Fruit fly (Drosophila melanogaster) Kc167 (cell line): Measurements from ENCODE around the gene CG16865.

Experiments
- Myc ChIP-seq: fragments of >200 bp; optimal IDR thresholded peaks from 2 replicates; lab custom pipeline; 2017; ENCODE audit warnings: missing external identifiers
- Sin3A ChIP-seq: fragments of >200 bp; optimal IDR thresholded peaks from 2 replicates; lab custom pipeline; 2018; ENCODE audit warnings: missing external identifiers
- h ChIP-seq: fragments of >200 bp; optimal IDR thresholded peaks from 3 replicates; lab custom pipeline; 2018; ENCODE audit warnings: missing external identifiers
- insv ChIP-seq: fragments of >200 bp; optimal IDR thresholded peaks from 3 replicates; lab custom pipeline; 2018; ENCODE audit warnings: missing external identifiers
- psq ChIP-seq: fragments of >200 bp; optimal IDR thresholded peaks from 2 replicates; lab custom pipeline; 2017; ENCODE audit warnings: missing external identifiers
- ttk ChIP-seq: sonication (Bioruptor generic); optimal IDR thresholded peaks from 2 replicates; lab custom pipeline; 2017; ENCODE audit warnings: missing external identifiers

CG16865 gene

dm6 chr2L:13811323-13811722, at the start of gene CG16865, which contains the start of gene Adat1:
Gene CG16865 (plus strand): TSS chr2L:13811522.
Gene Adat1 (minus strand): TSS chr2L:13811474.
- TF ChIP-seq insv (lab: Kevin White, UChicago) (no peak), Myc (lab: Kevin White, UChicago) (no peak), psq (no peak), Sin3A (lab: Kevin White, UChicago) (no peak), ttk (lab: Kevin White, UChicago) (no peak), h (lab: Kevin White, UChicago) (no peak)

- no peak for TF ChIP-seq insv (lab: Kevin White, UChicago)
- no peak for TF ChIP-seq psq
- TF ChIP-seq ttk (lab: Kevin White, UChicago) = no peak
- no peak for TF ChIP-seq Sin3A (lab: Kevin White, UChicago)
Measured at dm6 chr2L:13763144-13763543, 48.2 kb upstream of the CG16865 start.

- no peak for TF ChIP-seq Myc (lab: Kevin White, UChicago)
- no peak for TF ChIP-seq Sin3A (lab: Kevin White, UChicago)
Measured at dm6 chr2L:13770884-13771283, 40.4 kb upstream of the CG16865 start.

- TF ChIP-seq insv (lab: Kevin White, UChicago) = no peak
- no peak for TF ChIP-seq Sin3A (lab: Kevin White, UChicago)
- TF ChIP-seq Myc (lab: Kevin White, UChicago) = no peak
Measured at dm6 chr2L:13773697-13774096, 37.6 kb upstream of the CG16865 start, which contains the start of gene CG43376. Gene CG43376 (plus strand): TSS chr2L:13773997.

dm6 chr2L:13776928-13777686, 34.2 kb upstream of the CG16865 start:
- TF ChIP-seq Sin3A (lab: Kevin White, UChicago) = no peak
- TF ChIP-seq Myc (lab: Kevin White, UChicago) = no peak
- TF ChIP-seq h (lab: Kevin White, UChicago) = no peak
- TF ChIP-seq psq = no peak
- no peak for TF ChIP-seq insv (lab: Kevin White, UChicago)
- no peak for TF ChIP-seq ttk (lab: Kevin White, UChicago)

DNA sequence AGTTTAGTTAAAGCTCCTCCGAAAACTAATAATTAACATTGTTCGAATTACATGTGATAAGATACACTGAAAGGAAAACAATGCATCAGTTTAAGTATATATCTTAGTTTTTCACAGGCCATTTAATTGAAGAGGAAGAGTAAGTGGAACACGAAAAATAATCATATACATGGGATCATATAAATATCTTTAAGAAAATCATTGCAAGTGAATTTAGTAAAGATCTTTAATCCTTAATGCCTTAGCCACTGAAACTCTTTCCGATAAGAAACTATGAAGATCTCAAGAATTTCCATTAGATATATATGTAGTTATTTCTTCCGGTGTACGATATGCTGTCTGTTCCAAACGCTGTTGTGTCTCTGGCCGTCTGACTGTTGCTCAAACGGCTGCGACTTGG, 32.7 kb upstream of the CG16865 start:
- TF ChIP-seq ttk (lab: Kevin White, UChicago) (no peak), Sin3A (lab: Kevin White, UChicago) (no peak), h (lab: Kevin White, UChicago) (no peak), Myc (lab: Kevin White, UChicago) (no peak), psq (no peak), insv (lab: Kevin White, UChicago) (no peak)

DNA sequence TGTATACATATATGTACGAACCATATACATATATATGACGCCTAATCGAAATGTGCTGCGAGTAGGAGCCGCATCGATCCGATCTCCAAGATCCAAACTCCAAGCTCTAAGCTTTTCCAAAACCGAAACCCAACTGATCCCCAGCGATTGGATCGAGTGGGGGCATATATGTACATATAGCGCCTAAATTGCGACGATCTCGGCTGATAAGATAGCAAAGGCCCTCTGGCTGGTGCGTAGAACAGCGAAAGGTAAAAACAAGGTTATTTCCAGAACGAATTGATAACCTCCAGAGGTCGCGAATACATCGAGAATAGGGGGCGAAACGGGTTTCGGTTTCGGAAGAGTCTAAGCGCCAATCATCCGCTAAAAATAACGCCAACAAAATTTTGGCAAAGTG, 32.2 kb upstream of the CG16865 start:
- TF ChIP-seq insv (lab: Kevin White, UChicago) (no peak), h (lab: Kevin White, UChicago) (no peak), ttk (lab: Kevin White, UChicago) (no peak), psq (no peak), Sin3A (lab: Kevin White, UChicago) (no peak), Myc (lab: Kevin White, UChicago) (no peak)

DNA sequence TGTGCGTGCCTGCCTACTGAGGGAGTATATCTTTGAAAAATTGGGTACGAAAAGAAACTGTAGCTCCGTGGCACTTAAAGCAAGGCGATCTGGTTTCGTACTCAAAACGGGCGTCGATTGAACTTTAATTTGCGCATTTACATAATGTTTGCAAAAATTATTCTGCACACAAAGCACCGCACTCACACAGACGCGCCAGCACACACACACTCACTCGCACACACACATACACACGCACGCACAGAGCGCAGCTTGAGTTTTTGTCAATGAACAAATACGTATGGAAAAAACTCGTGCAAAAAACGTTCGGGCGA, 31.6 kb upstream of the CG16865 start:
- TF ChIP-seq Sin3A (lab: Kevin White, UChicago) (no peak), h (lab: Kevin White, UChicago) (no peak), insv (lab: Kevin White, UChicago) (no peak), psq (no peak), ttk (lab: Kevin White, UChicago) (no peak), Myc (lab: Kevin White, UChicago) (no peak)

DNA sequence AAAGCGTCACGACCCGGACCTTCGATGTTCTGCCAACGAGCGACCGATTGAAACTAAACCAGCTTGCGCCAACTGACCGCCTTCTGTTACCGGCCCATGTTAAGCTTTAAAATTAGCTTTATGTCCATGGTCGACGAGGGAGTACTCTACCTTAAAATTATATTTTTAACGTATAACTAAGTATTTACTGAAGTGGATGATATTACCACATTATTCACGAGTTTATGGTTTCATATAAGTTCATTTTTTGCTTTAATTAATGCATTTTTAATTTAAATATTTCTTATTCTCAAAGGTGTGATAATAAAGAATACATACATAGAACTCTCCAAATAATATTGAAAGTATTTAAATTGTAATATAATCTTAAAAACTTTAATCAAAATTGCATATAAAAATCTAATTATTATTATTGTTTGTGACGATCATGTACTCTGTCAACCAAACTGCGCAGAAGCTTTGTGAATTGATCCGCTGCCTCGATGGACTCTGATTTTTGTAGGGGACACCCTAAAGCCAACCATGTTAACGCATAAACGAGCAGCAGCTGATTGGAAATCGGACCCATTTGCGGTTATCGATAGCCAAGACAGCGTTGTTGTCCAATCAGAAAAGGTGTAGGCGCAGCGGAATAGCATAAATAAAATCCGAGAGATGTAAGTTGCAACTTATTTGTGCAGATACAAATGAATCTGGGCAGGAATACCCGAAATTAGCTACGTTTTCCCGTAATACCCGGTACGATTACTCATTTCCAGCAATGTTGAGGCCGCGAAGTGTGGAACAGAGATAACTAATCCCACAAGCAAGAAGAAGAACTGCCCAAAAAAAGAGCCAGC, 31.0 kb upstream of the CG16865 start, which contains the start of the genes CG9008 and p38b:
TSS of gene CG9008 (minus strand) at position 57 of the 839 bp plus-strand sequence.
TSS of gene p38b (plus strand) at position 581 of the 839 bp plus-strand sequence.
- TF ChIP-seq h (lab: Kevin White, UChicago) (no peak), Sin3A (lab: Kevin White, UChicago) (no peak), Myc (lab: Kevin White, UChicago) (no peak), insv (lab: Kevin White, UChicago) (no peak), ttk (lab: Kevin White, UChicago) (no peak), psq (no peak)

- no peak for TF ChIP-seq psq
- no peak for TF ChIP-seq Sin3A (lab: Kevin White, UChicago)
- no peak for TF ChIP-seq ttk (lab: Kevin White, UChicago)
- no peak for TF ChIP-seq h (lab: Kevin White, UChicago)
Measured at dm6 chr2L:13783264-13784154, 27.8 kb upstream of the CG16865 start, which contains the start of gene Eato. Gene Eato (plus strand): TSS chr2L:13784084.

DNA sequence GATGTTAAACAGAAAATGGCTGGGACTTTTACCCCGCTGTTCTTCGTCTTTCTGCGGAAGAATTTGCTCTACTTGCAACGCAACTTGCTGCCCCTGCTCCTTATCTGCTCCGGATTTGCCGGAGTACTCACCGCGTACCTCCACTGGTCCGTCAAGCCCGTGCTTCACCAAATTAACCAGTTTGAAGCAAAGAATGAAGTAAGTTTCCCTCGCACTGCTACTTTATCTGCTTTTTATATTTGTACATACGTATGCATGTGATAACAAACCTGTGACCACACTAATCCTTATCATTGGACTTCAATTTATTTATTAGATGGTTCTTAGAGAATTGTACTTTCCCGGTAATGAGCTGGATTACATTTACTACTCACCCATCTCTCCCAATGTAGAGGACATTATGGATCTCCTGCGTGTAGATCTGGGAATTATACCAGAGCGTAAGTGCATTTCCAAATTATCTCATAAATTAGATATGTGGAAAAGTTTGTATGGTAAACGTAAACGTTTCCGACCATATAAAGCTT, 27.1 kb upstream of the CG16865 start, which contains the start of gene CG16890:
TSS of gene CG16890 (minus strand) at position 184 of the 527 bp plus-strand sequence.
- TF ChIP-seq insv (lab: Kevin White, UChicago) (no peak), psq (no peak), Sin3A (lab: Kevin White, UChicago) (no peak), ttk (lab: Kevin White, UChicago) (no peak), h (lab: Kevin White, UChicago) (no peak), Myc (lab: Kevin White, UChicago) (no peak)
